Fruit fly (Drosophila melanogaster) Kc167 (cell line): ENCODE data around the gene 14-3-3epsilon.

Experiments
- Sin3A ChIP-seq: fragments of >200 bp; optimal IDR thresholded peaks from 2 replicates; lab custom pipeline; 2018; ENCODE audit warnings: missing external identifiers
- insv ChIP-seq: fragments of >200 bp; optimal IDR thresholded peaks from 3 replicates; lab custom pipeline; 2018; ENCODE audit warnings: missing external identifiers

dm6 chr3R:18279494-18279893 lies 37.2 kb downstream of the 14-3-3epsilon start, which contains the start of gene CG7142:
- TF ChIP-seq insv (lab: Kevin White, UChicago), result no peak
- TF ChIP-seq Sin3A (lab: Kevin White, UChicago), result no peak
